Worm (Caenorhabditis elegans) whole organism, L3 larva: ENCODE measurements around the gene gpd-3.

Experiments used
- R02D3.7 ChIP-seq: fragments of 150-350 bp; optimal IDR thresholded peaks from 2 replicates; lab custom pipeline; 2014; ENCODE audit warnings: missing biosample characterization, missing genetic modification characterization
- ZK546.5 ChIP-seq: sonication (generic microtip); optimal IDR thresholded peaks from 2 replicates; lab custom pipeline; 2017; ENCODE audit warnings: missing biosample characterization, missing genetic modification characterization
- ama-1 ChIP-seq: fragments of 150-350 bp; optimal IDR thresholded peaks from 2 replicates; lab custom pipeline; 2018
- ceh-16 ChIP-seq: sonication (generic microtip); optimal IDR thresholded peaks from 2 replicates; lab custom pipeline; 2017; ENCODE audit warnings: missing biosample characterization, missing genetic modification characterization
- ceh-28 ChIP-seq: fragments of 150-350 bp; optimal IDR thresholded peaks from 2 replicates; lab custom pipeline; 2014; ENCODE audit warnings: missing biosample characterization, missing genetic modification reagents, missing genetic modification characterization
- ceh-82 ChIP-seq: fragments of 150-350 bp; optimal IDR thresholded peaks from 2 replicates; lab custom pipeline; 2014; ENCODE audit warnings: missing biosample characterization, missing genetic modification characterization
- ceh-9 ChIP-seq: sonication (generic microtip); optimal IDR thresholded peaks from 2 replicates; lab custom pipeline; 2018; ENCODE audit warnings: missing biosample characterization, missing genetic modification characterization
- egl-5 ChIP-seq: fragments of 150-350 bp; optimal IDR thresholded peaks from 2 replicates; lab custom pipeline; 2017; ENCODE audit warnings: missing biosample characterization, missing genetic modification reagents, missing genetic modification characterization, inconsistent platforms
- elt-1 ChIP-seq: fragments of 150-350 bp; optimal IDR thresholded peaks from 2 replicates; lab custom pipeline; 2014; ENCODE audit warnings: missing biosample characterization, missing genetic modification characterization
- elt-2 ChIP-seq: sonication (generic microtip); optimal IDR thresholded peaks from 2 replicates; lab custom pipeline; 2016; ENCODE audit warnings: missing genetic modification reagents, mild to moderate bottlenecking, missing genetic modification characterization, missing compliant biosample characterization
- elt-3 ChIP-seq, 3 experiments: fragments of 150-350 bp in 1 of 3; sonication (generic microtip) in 2 of 3; optimal IDR thresholded peaks; 2 replicates in 2 of 3; 4 replicates in 1 of 3; lab custom pipeline; 2014 to 2017; ENCODE audit warnings: missing biosample characterization in 3 of 3, missing genetic modification characterization in 3 of 3
- eor-1 ChIP-seq, 2 experiments: fragments of 150-350 bp; optimal IDR thresholded peaks; 2 replicates each; lab custom pipeline; 2014 to 2018; ENCODE audit warnings: missing biosample characterization in 2 of 2, missing genetic modification characterization in 2 of 2
- fkh-2 ChIP-seq: fragments of 150-350 bp; optimal IDR thresholded peaks from 2 replicates; lab custom pipeline; 2014; ENCODE audit warnings: missing biosample characterization, missing genetic modification reagents, missing genetic modification characterization
- fos-1 ChIP-seq: fragments of 150-350 bp; optimal IDR thresholded peaks from 2 replicates; lab custom pipeline; 2014; ENCODE audit warnings: missing biosample characterization, missing genetic modification characterization
- hmg-11 ChIP-seq: sonication (generic microtip); optimal IDR thresholded peaks from 2 replicates; lab custom pipeline; 2016; ENCODE audit warnings: missing genetic modification characterization, missing compliant biosample characterization
- lin-15B ChIP-seq: fragments of 150-350 bp; optimal IDR thresholded peaks from 2 replicates; lab custom pipeline; 2014; ENCODE audit warnings: missing biosample characterization, missing genetic modification characterization
- lin-39 ChIP-seq: fragments of 150-350 bp; optimal IDR thresholded peaks from 2 replicates; lab custom pipeline; 2018; ENCODE audit warnings: missing biosample characterization, missing genetic modification reagents, missing genetic modification characterization
- lsy-12 ChIP-seq: sonication (generic microtip); optimal IDR thresholded peaks from 2 replicates; lab custom pipeline; 2016; ENCODE audit warnings: mild to moderate bottlenecking, missing genetic modification characterization, missing compliant biosample characterization
- mdl-1 ChIP-seq: fragments of 150-350 bp; optimal IDR thresholded peaks from 2 replicates; lab custom pipeline; 2014; ENCODE audit warnings: missing biosample characterization, missing genetic modification characterization
- nfya-1 ChIP-seq: sonication (generic microtip); optimal IDR thresholded peaks from 2 replicates; lab custom pipeline; 2017; ENCODE audit warnings: missing genetic modification characterization, mild to moderate bottlenecking, missing compliant biosample characterization, antibody characterized with exemption, moderate library complexity; ENCODE audit not compliant: insufficient read depth
- nhr-11 ChIP-seq: fragments of 150-350 bp; optimal IDR thresholded peaks from 2 replicates; lab custom pipeline; 2014; ENCODE audit warnings: missing biosample characterization, missing genetic modification characterization
- nhr-23 ChIP-seq: fragments of 150-350 bp; optimal IDR thresholded peaks from 2 replicates; lab custom pipeline; 2014; ENCODE audit warnings: missing biosample characterization, missing genetic modification reagents, missing genetic modification characterization
- nhr-25 ChIP-seq: sonication (generic microtip); optimal IDR thresholded peaks from 2 replicates; lab custom pipeline; 2017; ENCODE audit warnings: missing biosample characterization, missing genetic modification characterization
- nhr-28 ChIP-seq: fragments of 150-350 bp; optimal IDR thresholded peaks from 2 replicates; lab custom pipeline; 2014; ENCODE audit warnings: missing biosample characterization, missing genetic modification characterization
- nhr-43 ChIP-seq: sonication (generic microtip); optimal IDR thresholded peaks from 2 replicates; lab custom pipeline; 2016; ENCODE audit warnings: mild to moderate bottlenecking, missing genetic modification characterization, missing compliant biosample characterization; ENCODE audit not compliant: poor library complexity, severe bottlenecking
- nhr-76 ChIP-seq: fragments of 150-350 bp; sonication (generic microtip); optimal IDR thresholded peaks from 5 replicates; lab custom pipeline; 2014; ENCODE audit warnings: missing biosample characterization, missing genetic modification characterization
- nhr-77 ChIP-seq: fragments of 150-350 bp; optimal IDR thresholded peaks from 2 replicates; lab custom pipeline; 2014; ENCODE audit warnings: missing biosample characterization, missing genetic modification characterization
- pha-4 ChIP-seq: fragments of 150-350 bp; optimal IDR thresholded peaks from 2 replicates; lab custom pipeline; 2014; ENCODE audit warnings: missing biosample characterization, missing genetic modification reagents, missing genetic modification characterization
- pqm-1 ChIP-seq: fragments of 150-350 bp; optimal IDR thresholded peaks from 2 replicates; lab custom pipeline; 2017; ENCODE audit warnings: missing biosample characterization, missing genetic modification characterization, inconsistent platforms
- sea-2 ChIP-seq: fragments of 150-350 bp; sonication (generic microtip); optimal IDR thresholded peaks from 4 replicates; lab custom pipeline; 2014; ENCODE audit warnings: missing biosample characterization, missing genetic modification reagents, missing genetic modification characterization
- snpc-4 ChIP-seq: fragments of 150-350 bp; optimal IDR thresholded peaks from 2 replicates; lab custom pipeline; 2014; ENCODE audit warnings: missing biosample characterization, missing genetic modification characterization
- tbx-2 ChIP-seq: sonication (generic microtip); optimal IDR thresholded peaks from 2 replicates; lab custom pipeline; 2016; ENCODE audit warnings: mild to moderate bottlenecking, missing genetic modification characterization, missing compliant biosample characterization
- ztf-11 ChIP-seq: fragments of 150-350 bp; optimal IDR thresholded peaks from 2 replicates; lab custom pipeline; 2014; ENCODE audit warnings: missing biosample characterization, missing genetic modification characterization

The gpd-3 gene

DNA sequence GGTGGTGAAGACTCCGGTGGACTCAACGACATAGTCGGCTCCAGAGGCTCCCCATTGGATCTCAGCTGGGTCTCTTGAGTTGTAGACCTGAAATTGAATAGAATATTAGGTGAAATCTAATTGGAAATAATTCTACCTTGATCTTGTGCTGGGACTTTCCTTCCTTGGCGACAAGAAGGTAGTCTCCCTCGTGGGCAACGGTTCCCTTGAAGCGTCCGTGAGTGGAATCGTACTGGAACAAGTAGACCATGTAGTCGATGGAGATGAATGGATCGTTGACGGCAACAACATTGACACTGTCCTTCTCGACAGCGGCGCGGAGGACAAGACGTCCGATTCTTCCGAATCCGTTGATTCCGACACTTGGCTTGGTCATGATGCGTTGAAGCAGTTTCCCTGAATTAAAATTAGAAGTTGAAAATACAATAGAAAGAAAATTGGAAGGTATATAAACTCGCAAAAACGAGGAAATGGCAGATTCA is at the start of gene gpd-3:
TSS of gene gpd-3 (minus strand) at position 396 of the 482 bp plus-strand sequence.
- no peak for TF ChIP-seq tbx-2 (tag; lab: Kevin White, UChicago)
- peak; percentile 97 for TF ChIP-seq ama-1 (lab: Kevin White, UChicago)
- no peak for TF ChIP-seq nhr-77
- TF ChIP-seq nhr-76: no peak
- TF ChIP-seq nhr-23 (tag; lab: Kevin White, UChicago): no peak
- TF ChIP-seq hmg-11 (tag; lab: Kevin White, UChicago): no peak
- TF ChIP-seq nhr-11 (tag; lab: Kevin White, UChicago): no peak
- no peak for TF ChIP-seq elt-3 (tag; optimal IDR thresholded peaks at IDR 0.05; lab: Kevin White, UChicago)
- no peak for TF ChIP-seq ceh-9
- TF ChIP-seq snpc-4 (tag; lab: Kevin White, UChicago): no peak
- TF ChIP-seq mdl-1 (tag; lab: Kevin White, UChicago): no peak
- no peak for TF ChIP-seq ztf-11 (tag; lab: Kevin White, UChicago)
- TF ChIP-seq nhr-43 (tag; lab: Kevin White, UChicago): peak; percentile 71
- no peak for TF ChIP-seq ZK546.5 (tag; lab: Kevin White, UChicago)
- no peak for TF ChIP-seq nhr-28
- no peak for TF ChIP-seq fos-1 (tag; lab: Kevin White, UChicago)

DNA sequence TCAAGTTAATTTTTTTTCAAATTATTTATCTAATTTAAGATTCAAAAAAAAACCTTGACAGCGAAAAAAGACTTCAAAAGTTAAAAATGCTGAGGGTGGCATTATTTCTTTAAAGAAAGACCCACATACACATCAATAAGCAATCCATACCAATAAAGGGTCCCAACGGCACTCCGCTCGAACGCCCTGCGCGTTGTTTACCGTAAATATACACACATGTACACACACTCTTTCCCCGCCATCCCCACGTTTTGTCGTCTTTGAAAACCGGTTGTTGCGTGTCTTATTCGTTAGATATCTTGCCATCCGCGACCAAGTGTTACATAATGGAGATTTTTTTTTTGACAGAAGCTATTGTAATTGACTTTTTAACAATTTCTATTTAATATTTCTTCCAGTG is 46.4 kb upstream of the gpd-3 start, which contains the start of gene gcc-1:
TSS of gene gcc-1 (plus strand) at position 399 of the 400 bp plus-strand sequence.
- no peak for TF ChIP-seq ZK546.5 (tag; lab: Kevin White, UChicago)
- peak; percentile 90 for TF ChIP-seq R02D3.7
- no peak for TF ChIP-seq ceh-28
- TF ChIP-seq egl-5 (tag; lab: Kevin White, UChicago): no peak
- TF ChIP-seq nhr-23 (tag; lab: Kevin White, UChicago): peak; percentile 58
- peak; percentile 47 for TF ChIP-seq nfya-1 (tag; lab: Kevin White, UChicago)
- TF ChIP-seq nhr-43 (tag; lab: Kevin White, UChicago): peak; percentile 56
- TF ChIP-seq nhr-25 (tag; lab: Kevin White, UChicago): peak; percentile 69
- peak; percentile 12 for TF ChIP-seq elt-2
- TF ChIP-seq elt-1 (tag; lab: Kevin White, UChicago): no peak
- peak; percentile 58 for TF ChIP-seq pha-4 (tag; lab: Kevin White, UChicago)
- peak; percentile 19 for TF ChIP-seq hmg-11 (tag; lab: Kevin White, UChicago)
- peak; percentile 15 for TF ChIP-seq lin-15B (tag; lab: Kevin White, UChicago)
- TF ChIP-seq lin-39 (tag; lab: Kevin White, UChicago): peak; percentile 58
- no peak for TF ChIP-seq mdl-1 (tag; lab: Kevin White, UChicago)

DNA sequence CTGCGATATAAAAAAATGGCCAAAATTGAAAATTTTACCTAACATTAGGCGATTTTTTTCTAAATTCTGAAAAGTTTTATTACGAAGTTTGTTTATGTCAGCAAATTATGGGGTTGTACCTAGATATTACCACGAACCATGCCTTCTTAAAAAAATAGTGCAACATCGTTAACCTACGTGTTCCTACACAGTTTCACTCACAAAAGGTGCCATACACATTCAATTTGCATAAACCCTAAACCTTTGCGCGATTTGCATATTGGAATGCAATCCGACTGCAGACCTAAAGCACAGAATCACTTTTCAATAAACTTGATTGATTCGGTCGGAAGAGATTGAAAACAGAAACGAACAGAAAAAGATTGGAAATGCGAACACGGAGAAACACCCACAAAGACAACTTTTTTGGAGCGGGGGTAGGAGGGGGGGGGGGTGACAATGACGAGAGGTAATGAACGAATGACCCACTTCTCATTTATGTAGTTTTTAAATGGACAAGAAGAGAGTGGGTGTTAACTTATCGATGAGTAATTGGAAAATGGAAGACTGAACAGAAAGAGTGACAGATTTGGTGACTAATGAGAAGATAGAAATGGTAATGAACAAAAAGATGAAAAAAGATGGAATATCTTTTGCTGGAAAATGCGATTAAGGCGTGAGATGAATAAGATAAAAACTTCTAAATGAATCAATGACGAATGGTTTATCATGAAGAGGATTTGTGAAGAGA is 43.1 kb upstream of the gpd-3 start:
- TF ChIP-seq eor-1 (tag; optimal IDR thresholded peaks at IDR 0.05; lab: Kevin White, UChicago) (no peak), nhr-25 (tag; lab: Kevin White, UChicago) (peak; percentile 28), elt-1 (tag; lab: Kevin White, UChicago) (peak; percentile 38), nhr-76 (no peak), nhr-11 (tag; lab: Kevin White, UChicago) (no peak), ceh-16 (tag; lab: Kevin White, UChicago) (no peak), mdl-1 (tag; lab: Kevin White, UChicago) (no peak), pqm-1 (tag; lab: Kevin White, UChicago) (peak; percentile 7), egl-5 (tag; lab: Kevin White, UChicago) (peak; percentile 59), lsy-12 (tag; lab: Kevin White, UChicago) (no peak), ceh-82 (tag; lab: Kevin White, UChicago) (no peak), fkh-2 (tag; lab: Kevin White, UChicago) (no peak), sea-2 (no peak), nhr-23 (tag; lab: Kevin White, UChicago) (peak; percentile 85), elt-3 (tag; optimal IDR thresholded peaks at IDR 0.05; lab: Kevin White, UChicago) (peak in 1 of 3 experiments; percentile 5)
- TF ChIP-seq, all 47 proteins: peak for 6
